Fruit fly (Drosophila melanogaster) whole organism, prepupa: ENCODE data around the gene MED14.
A peak's percentile ranks its signal among the peaks of the same experiment; 100 is the strongest.

Experiments used
- CG10669 ChIP-seq: fragments of 200-800 bp; sonication (Bioruptor generic); optimal IDR thresholded peaks from 3 replicates; lab custom pipeline; 2018; ENCODE audit warnings: missing biosample characterization, mild to moderate bottlenecking, missing genetic modification characterization, moderate library complexity
- CG11294 ChIP-seq: fragments of 200-800 bp; sonication (Bioruptor generic); IDR thresholded peaks from 2 replicates; pipeline ENCODE4 v1.3.6; 2022; ENCODE audit warnings: missing biosample characterization, missing genetic modification characterization
- CG11762 ChIP-seq: fragments of 200-800 bp; sonication (Bioruptor generic); optimal IDR thresholded peaks from 3 replicates; lab custom pipeline; 2016; ENCODE audit warnings: missing biosample characterization, missing genetic modification characterization; ENCODE audit not compliant: insufficient read depth
- CG15336 ChIP-seq: fragments of 200-800 bp; sonication (Bioruptor generic); IDR thresholded peaks from 2 replicates; pipeline ENCODE4 v1.3.6; 2022; ENCODE audit warnings: missing biosample characterization, missing genetic modification characterization
- CG3032 ChIP-seq: fragments of 200-800 bp; optimal IDR thresholded peaks from 2 replicates; lab custom pipeline; 2019; ENCODE audit warnings: missing biosample characterization, mild to moderate bottlenecking, missing genetic modification characterization, moderate library complexity
- CG32006 ChIP-seq: fragments of 200-800 bp; sonication (Bioruptor generic); optimal IDR thresholded peaks from 3 replicates; lab custom pipeline; 2017; ENCODE audit warnings: missing biosample characterization, mild to moderate bottlenecking, missing genetic modification characterization
- CG3919 ChIP-seq: fragments of 200-800 bp; sonication (Bioruptor generic); optimal IDR thresholded peaks from 3 replicates; lab custom pipeline; 2016; ENCODE audit warnings: missing biosample characterization, missing genetic modification characterization
- CG4318 ChIP-seq: fragments of 200-800 bp; sonication (Bioruptor generic); optimal IDR thresholded peaks from 3 replicates; lab custom pipeline; 2017; ENCODE audit warnings: missing biosample characterization, mild to moderate bottlenecking, missing genetic modification characterization
- CG6163 ChIP-seq: fragments of 200-800 bp; sonication (Bioruptor generic); IDR thresholded peaks from 3 replicates; pipeline ENCODE4 v1.3.6; 2022; ENCODE audit warnings: missing biosample characterization, missing genetic modification characterization
- CG6276 ChIP-seq: fragments of 200-800 bp; sonication (Bioruptor generic); optimal IDR thresholded peaks from 2 replicates; lab custom pipeline; 2017; ENCODE audit warnings: missing biosample characterization, mild to moderate bottlenecking, missing genetic modification characterization
- CG6808 ChIP-seq: fragments of 200-800 bp; sonication (Bioruptor generic); optimal IDR thresholded peaks from 3 replicates; lab custom pipeline; 2017; ENCODE audit warnings: missing biosample characterization, missing genetic modification characterization, mild to moderate bottlenecking, moderate library complexity, missing genetic modification reagents
- CG7368 ChIP-seq: fragments of 200-800 bp; sonication (Bioruptor generic); optimal IDR thresholded peaks from 3 replicates; lab custom pipeline; 2016; ENCODE audit warnings: missing biosample characterization, missing genetic modification characterization
- CG8319 ChIP-seq: fragments of 200-800 bp; sonication (Bioruptor generic); optimal IDR thresholded peaks from 3 replicates; lab custom pipeline; 2016; ENCODE audit warnings: missing biosample characterization, missing genetic modification characterization
- CG8632 ChIP-seq: fragments of 200-800 bp; sonication (Bioruptor generic); optimal IDR thresholded peaks from 3 replicates; lab custom pipeline; 2016; ENCODE audit warnings: missing biosample characterization, missing genetic modification characterization
- CG9139 ChIP-seq: fragments of 200-800 bp; sonication (Bioruptor generic); optimal IDR thresholded peaks from 3 replicates; lab custom pipeline; 2017; ENCODE audit warnings: missing biosample characterization, mild to moderate bottlenecking, missing genetic modification characterization
- Eip75B ChIP-seq: fragments of 200-800 bp; sonication (Bioruptor generic); optimal IDR thresholded peaks from 3 replicates; lab custom pipeline; 2016; ENCODE audit warnings: missing biosample characterization, missing genetic modification characterization
- Eip93F ChIP-seq: fragments of 200-800 bp; sonication (Bioruptor generic); optimal IDR thresholded peaks from 2 replicates; lab custom pipeline; 2016; ENCODE audit warnings: missing biosample characterization, mild to moderate bottlenecking, missing genetic modification characterization
- Ets21C ChIP-seq: fragments of 200-800 bp; sonication (Bioruptor generic); optimal IDR thresholded peaks from 3 replicates; lab custom pipeline; 2016; ENCODE audit warnings: missing biosample characterization, missing genetic modification characterization
- Ets96B ChIP-seq: fragments of 200-800 bp; optimal IDR thresholded peaks from 2 replicates; lab custom pipeline; 2019; ENCODE audit warnings: missing biosample characterization, mild to moderate bottlenecking, missing genetic modification characterization, moderate library complexity
- Gug ChIP-seq: fragments of 200-800 bp; sonication (Bioruptor generic); IDR thresholded peaks from 2 replicates; pipeline ENCODE4 v1.3.6; 2022; ENCODE audit warnings: missing biosample characterization, missing genetic modification characterization
- Hr38 ChIP-seq: sonication (Bioruptor generic); optimal IDR thresholded peaks from 2 replicates; lab custom pipeline; 2016; ENCODE audit warnings: missing biosample characterization, missing genetic modification characterization
- Hr4 ChIP-seq: fragments of 200-800 bp; sonication (Bioruptor generic); optimal IDR thresholded peaks from 3 replicates; lab custom pipeline; 2016; ENCODE audit warnings: missing biosample characterization, missing genetic modification characterization
- Lpt ChIP-seq: fragments of 200-800 bp; sonication (Bioruptor generic); optimal IDR thresholded peaks from 3 replicates; lab custom pipeline; 2016; ENCODE audit warnings: missing biosample characterization, missing genetic modification characterization
- OdsH ChIP-seq: fragments of 200-800 bp; sonication (Bioruptor generic); optimal IDR thresholded peaks from 3 replicates; lab custom pipeline; 2016; ENCODE audit warnings: missing biosample characterization, missing genetic modification characterization
- Smox ChIP-seq: fragments of 200-800 bp; sonication (Bioruptor generic); optimal IDR thresholded peaks from 3 replicates; lab custom pipeline; 2016; ENCODE audit warnings: missing biosample characterization, missing genetic modification characterization
- Sox14 ChIP-seq: fragments of 200-800 bp; sonication (Bioruptor generic); optimal IDR thresholded peaks from 3 replicates; lab custom pipeline; 2016; ENCODE audit warnings: missing biosample characterization, missing genetic modification characterization
- Sox15 ChIP-seq: fragments of 200-800 bp; sonication (Bioruptor generic); optimal IDR thresholded peaks from 3 replicates; lab custom pipeline; 2016; ENCODE audit warnings: missing biosample characterization, missing genetic modification characterization
- achi ChIP-seq: fragments of 200-800 bp; sonication (Bioruptor generic); optimal IDR thresholded peaks from 3 replicates; lab custom pipeline; 2016; ENCODE audit warnings: missing biosample characterization, missing genetic modification characterization
- acj6 ChIP-seq: fragments of 200-800 bp; sonication (Bioruptor generic); optimal IDR thresholded peaks from 3 replicates; lab custom pipeline; 2016; ENCODE audit warnings: missing biosample characterization, missing genetic modification characterization
- cyc ChIP-seq: fragments of 200-800 bp; sonication (Bioruptor generic); optimal IDR thresholded peaks from 3 replicates; lab custom pipeline; 2016; ENCODE audit warnings: missing biosample characterization, missing genetic modification characterization
- dac ChIP-seq: fragments of 200-800 bp; sonication (Bioruptor generic); optimal IDR thresholded peaks from 2 replicates; lab custom pipeline; 2017; ENCODE audit warnings: missing biosample characterization, mild to moderate bottlenecking, missing genetic modification characterization
- dsx ChIP-seq: fragments of 200-800 bp; optimal IDR thresholded peaks from 3 replicates; lab custom pipeline; 2019; ENCODE audit warnings: missing biosample characterization, mild to moderate bottlenecking, missing genetic modification characterization, moderate library complexity; ENCODE audit not compliant: poor library complexity, severe bottlenecking
- eg ChIP-seq: fragments of 200-800 bp; sonication (Bioruptor generic); IDR thresholded peaks from 3 replicates; pipeline ENCODE4 v1.3.6; 2022; ENCODE audit warnings: missing biosample characterization, missing genetic modification characterization
- fd59A ChIP-seq: fragments of 200-800 bp; sonication (Bioruptor generic); optimal IDR thresholded peaks from 2 replicates; lab custom pipeline; 2017; ENCODE audit warnings: missing biosample characterization, mild to moderate bottlenecking, missing genetic modification characterization, missing genetic modification reagents
- fd85E ChIP-seq: fragments of 200-800 bp; sonication (Bioruptor generic); optimal IDR thresholded peaks from 3 replicates; lab custom pipeline; 2016; ENCODE audit warnings: missing biosample characterization, missing genetic modification characterization
- fkh ChIP-seq: fragments of 200-800 bp; sonication (Bioruptor generic); optimal IDR thresholded peaks from 3 replicates; lab custom pipeline; 2017; ENCODE audit warnings: missing biosample characterization, mild to moderate bottlenecking, missing genetic modification characterization, moderate library complexity
- lz ChIP-seq: fragments of 200-800 bp; sonication (Bioruptor generic); optimal IDR thresholded peaks from 3 replicates; lab custom pipeline; 2016; ENCODE audit warnings: missing biosample characterization, missing genetic modification characterization
- salr ChIP-seq, 2 experiments: fragments of 200-800 bp; sonication (Bioruptor generic); optimal IDR thresholded peaks; 3 replicates each; lab custom pipeline; 2016 to 2018; ENCODE audit warnings: missing biosample characterization in 2 of 2, missing genetic modification characterization in 2 of 2, mild to moderate bottlenecking in 1 of 2
- spab ChIP-seq: fragments of 200-800 bp; sonication (Bioruptor generic); optimal IDR thresholded peaks from 2 replicates; lab custom pipeline; 2017; ENCODE audit warnings: missing biosample characterization, mild to moderate bottlenecking, missing genetic modification characterization, missing genetic modification reagents
- ss ChIP-seq, 2 experiments: fragments of 200-800 bp; sonication (Bioruptor generic); optimal IDR thresholded peaks; 2 replicates in 1 of 2; 3 replicates in 1 of 2; lab custom pipeline; 2017 to 2018; ENCODE audit warnings: mild to moderate bottlenecking in 2 of 2, missing biosample characterization in 2 of 2, missing genetic modification characterization in 2 of 2, moderate library complexity in 1 of 2
- svp ChIP-seq: fragments of 200-800 bp; sonication (Bioruptor generic); peaks from one replicate; lab custom pipeline; 2016; ENCODE audit warnings: missing biosample characterization, missing genetic modification characterization
- topi ChIP-seq: fragments of 200-800 bp; sonication (Bioruptor generic); optimal IDR thresholded peaks from 3 replicates; lab custom pipeline; 2016; ENCODE audit warnings: missing biosample characterization, missing genetic modification characterization
- vri ChIP-seq: fragments of 200-800 bp; sonication (Bioruptor generic); optimal IDR thresholded peaks from 3 replicates; lab custom pipeline; 2016; ENCODE audit warnings: missing biosample characterization, mild to moderate bottlenecking, missing genetic modification characterization

MED14 gene

dm6 chr3L:636434-636833 is 43.4 kb downstream of the MED14 start (continued):
- TF ChIP-seq vri, result peak; percentile 6
- peak; percentile 52 to 95 for TF ChIP-seq salr (GFP tag; optimal IDR thresholded peaks at IDR 0.05; lab: Kevin White, UChicago)
- peak; percentile 90 for TF ChIP-seq CG3919 (GFP tag; lab: Kevin White, UChicago)
- peak; percentile 75 for TF ChIP-seq fd59A (GFP tag; lab: Kevin White, UChicago)
- peak; percentile 52 for TF ChIP-seq CG8319 (GFP tag; lab: Kevin White, UChicago)
- peak; percentile 97 for TF ChIP-seq Gug (GFP tag; lab: Robert Waterston, UW)
- TF ChIP-seq CG10669 (GFP tag; lab: Kevin White, UChicago), result peak; percentile 73
- peak; percentile 75 for TF ChIP-seq Ets96B
- TF ChIP-seq Ets21C, result peak; percentile 37
- peak; percentile 81 for TF ChIP-seq CG7368 (GFP tag; lab: Kevin White, UChicago)
- peak; percentile 42 for TF ChIP-seq dsx (GFP tag; lab: Kevin White, UChicago)
- peak; percentile 63 for TF ChIP-seq svp (GFP tag; lab: Kevin White, UChicago)
- peak; percentile 70 for TF ChIP-seq spab (GFP tag; lab: Kevin White, UChicago)
- peak; percentile 48 for TF ChIP-seq Smox
- TF ChIP-seq Sox15, result peak; percentile 66
- TF ChIP-seq Eip75B, result peak; percentile 83
- TF ChIP-seq cyc, result peak; percentile 66
- TF ChIP-seq dac, result peak; percentile 98
- TF ChIP-seq ss (GFP tag; optimal IDR thresholded peaks at IDR 0.05; lab: Kevin White, UChicago), result peak; percentile 38 to 52
- no peak for TF ChIP-seq CG9139
- TF ChIP-seq fkh, result no peak
- peak; percentile 86 for TF ChIP-seq acj6 (GFP tag; lab: Kevin White, UChicago)
- peak; percentile 49 for TF ChIP-seq fd85E (GFP tag; lab: Kevin White, UChicago)
- peak; percentile 79 for TF ChIP-seq CG11762
- peak; percentile 67 for TF ChIP-seq lz (GFP tag; lab: Kevin White, UChicago)
- peak; percentile 64 for TF ChIP-seq CG6808 (GFP tag; lab: Kevin White, UChicago)
- TF ChIP-seq topi (GFP tag; lab: Kevin White, UChicago), result peak; percentile 63
- TF ChIP-seq CG3032 (tag; lab: Kevin White, UChicago), result peak; percentile 64
- peak; percentile 95 for TF ChIP-seq CG11294 (GFP tag; lab: Robert Waterston, UW)
- TF ChIP-seq Lpt (GFP tag; lab: Kevin White, UChicago), result peak; percentile 97
- peak; percentile 61 for TF ChIP-seq CG8632 (GFP tag; lab: Kevin White, UChicago)
- peak; percentile 94 for TF ChIP-seq OdsH
- TF ChIP-seq Sox14 (GFP tag; lab: Kevin White, UChicago), result peak; percentile 90
- TF ChIP-seq Hr38, result peak; percentile 72
- TF ChIP-seq Eip93F (GFP tag; lab: Kevin White, UChicago), result no peak
- TF ChIP-seq CG4318 (GFP tag; lab: Kevin White, UChicago), result peak; percentile 98

- TF ChIP-seq svp (GFP tag; lab: Kevin White, UChicago) (peak; percentile 35), OdsH (no peak), Sox14 (GFP tag; lab: Kevin White, UChicago) (peak; percentile 24), achi (GFP tag; lab: Kevin White, UChicago) (peak; percentile 13), CG6163 (GFP tag; lab: Robert Waterston, UW) (peak; percentile 55; the same call in 2 of the 3 replicates), Smox (no peak), eg (GFP tag; lab: Robert Waterston, UW) (peak; percentile 28; the same call in 1 of the 3 replicates), CG6276 (GFP tag; lab: Kevin White, UChicago) (peak; percentile 3), CG15336 (GFP tag; lab: Robert Waterston, UW) (peak; percentile 66), fd85E (GFP tag; lab: Kevin White, UChicago) (no peak), CG4318 (GFP tag; lab: Kevin White, UChicago) (peak; percentile 20), Hr4 (GFP tag; lab: Kevin White, UChicago) (peak; percentile 6), CG32006 (GFP tag; lab: Kevin White, UChicago) (peak; percentile 64)
Observed at dm6 chr3L:637329-638030, 44.4 kb downstream of the MED14 start.
